Fruit fly (Drosophila melanogaster) whole organism, prepupa: ENCODE results near the gene eIF4EHP.

Experiments
- Blimp-1 ChIP-seq: fragments of 200-800 bp; sonication (Bioruptor generic); optimal IDR thresholded peaks from 3 replicates; lab custom pipeline; 2017; ENCODE audit warnings: missing biosample characterization, missing genetic modification characterization, mild to moderate bottlenecking, moderate library complexity, missing genetic modification reagents
- CG10631 ChIP-seq: fragments of 200-800 bp; sonication (Bioruptor generic); optimal IDR thresholded peaks from 2 replicates; lab custom pipeline; 2016; ENCODE audit warnings: missing biosample characterization, missing genetic modification characterization
- CG10669 ChIP-seq: fragments of 200-800 bp; sonication (Bioruptor generic); optimal IDR thresholded peaks from 3 replicates; lab custom pipeline; 2018; ENCODE audit warnings: missing biosample characterization, mild to moderate bottlenecking, missing genetic modification characterization, moderate library complexity
- CG11294 ChIP-seq: fragments of 200-800 bp; sonication (Bioruptor generic); IDR thresholded peaks from 2 replicates; pipeline ENCODE4 v1.3.6; 2022; ENCODE audit warnings: missing biosample characterization, missing genetic modification characterization
- CG11902 ChIP-seq: fragments of 200-800 bp; sonication (Bioruptor generic); optimal IDR thresholded peaks from 3 replicates; lab custom pipeline; 2016; ENCODE audit warnings: missing biosample characterization, missing genetic modification characterization
- CG15336 ChIP-seq: fragments of 200-800 bp; sonication (Bioruptor generic); IDR thresholded peaks from 2 replicates; pipeline ENCODE4 v1.3.6; 2022; ENCODE audit warnings: missing biosample characterization, missing genetic modification characterization
- CG16779 ChIP-seq: fragments of 200-800 bp; sonication (Bioruptor generic); optimal IDR thresholded peaks from 3 replicates; lab custom pipeline; 2017; ENCODE audit warnings: missing biosample characterization, mild to moderate bottlenecking, missing genetic modification characterization
- CG3032 ChIP-seq: fragments of 200-800 bp; optimal IDR thresholded peaks from 2 replicates; lab custom pipeline; 2019; ENCODE audit warnings: missing biosample characterization, mild to moderate bottlenecking, missing genetic modification characterization, moderate library complexity
- CG31627 ChIP-seq: fragments of 200-800 bp; sonication (Bioruptor generic); optimal IDR thresholded peaks from 3 replicates; lab custom pipeline; 2016; ENCODE audit warnings: missing biosample characterization, missing genetic modification characterization
- CG32006 ChIP-seq: fragments of 200-800 bp; sonication (Bioruptor generic); optimal IDR thresholded peaks from 3 replicates; lab custom pipeline; 2017; ENCODE audit warnings: missing biosample characterization, mild to moderate bottlenecking, missing genetic modification characterization
- CG4318 ChIP-seq: fragments of 200-800 bp; sonication (Bioruptor generic); optimal IDR thresholded peaks from 3 replicates; lab custom pipeline; 2017; ENCODE audit warnings: missing biosample characterization, mild to moderate bottlenecking, missing genetic modification characterization
- CG6163 ChIP-seq: fragments of 200-800 bp; sonication (Bioruptor generic); IDR thresholded peaks from 3 replicates; pipeline ENCODE4 v1.3.6; 2022; ENCODE audit warnings: missing biosample characterization, missing genetic modification characterization
- CG6276 ChIP-seq: fragments of 200-800 bp; sonication (Bioruptor generic); optimal IDR thresholded peaks from 2 replicates; lab custom pipeline; 2017; ENCODE audit warnings: missing biosample characterization, mild to moderate bottlenecking, missing genetic modification characterization
- CG6808 ChIP-seq: fragments of 200-800 bp; sonication (Bioruptor generic); optimal IDR thresholded peaks from 3 replicates; lab custom pipeline; 2017; ENCODE audit warnings: missing biosample characterization, missing genetic modification characterization, mild to moderate bottlenecking, moderate library complexity, missing genetic modification reagents
- CG8119 ChIP-seq: fragments of 200-800 bp; sonication (Bioruptor generic); IDR thresholded peaks from 3 replicates; pipeline ENCODE4 v1.3.6; 2022; ENCODE audit warnings: missing biosample characterization, missing genetic modification characterization
- CG8319 ChIP-seq: fragments of 200-800 bp; sonication (Bioruptor generic); optimal IDR thresholded peaks from 3 replicates; lab custom pipeline; 2016; ENCODE audit warnings: missing biosample characterization, missing genetic modification characterization
- Eip75B ChIP-seq: fragments of 200-800 bp; sonication (Bioruptor generic); optimal IDR thresholded peaks from 3 replicates; lab custom pipeline; 2016; ENCODE audit warnings: missing biosample characterization, missing genetic modification characterization
- Eip78C ChIP-seq: fragments of 200-800 bp; sonication (Bioruptor generic); peaks from one replicate; lab custom pipeline; 2016; ENCODE audit warnings: missing biosample characterization, missing genetic modification characterization
- Ets96B ChIP-seq: fragments of 200-800 bp; optimal IDR thresholded peaks from 2 replicates; lab custom pipeline; 2019; ENCODE audit warnings: missing biosample characterization, mild to moderate bottlenecking, missing genetic modification characterization, moderate library complexity
- Hr38 ChIP-seq: sonication (Bioruptor generic); optimal IDR thresholded peaks from 2 replicates; lab custom pipeline; 2016; ENCODE audit warnings: missing biosample characterization, missing genetic modification characterization
- Hr4 ChIP-seq: fragments of 200-800 bp; sonication (Bioruptor generic); optimal IDR thresholded peaks from 3 replicates; lab custom pipeline; 2016; ENCODE audit warnings: missing biosample characterization, missing genetic modification characterization
- Lpt ChIP-seq: fragments of 200-800 bp; sonication (Bioruptor generic); optimal IDR thresholded peaks from 3 replicates; lab custom pipeline; 2016; ENCODE audit warnings: missing biosample characterization, missing genetic modification characterization
- OdsH ChIP-seq: fragments of 200-800 bp; sonication (Bioruptor generic); optimal IDR thresholded peaks from 3 replicates; lab custom pipeline; 2016; ENCODE audit warnings: missing biosample characterization, missing genetic modification characterization
- Sox102F ChIP-seq: fragments of 200-800 bp; sonication (Bioruptor generic); optimal IDR thresholded peaks from 2 replicates; lab custom pipeline; 2016; ENCODE audit warnings: missing biosample characterization, mild to moderate bottlenecking, missing genetic modification characterization
- Sox14 ChIP-seq: fragments of 200-800 bp; sonication (Bioruptor generic); optimal IDR thresholded peaks from 3 replicates; lab custom pipeline; 2016; ENCODE audit warnings: missing biosample characterization, missing genetic modification characterization
- achi ChIP-seq: fragments of 200-800 bp; sonication (Bioruptor generic); optimal IDR thresholded peaks from 3 replicates; lab custom pipeline; 2016; ENCODE audit warnings: missing biosample characterization, missing genetic modification characterization
- cyc ChIP-seq: fragments of 200-800 bp; sonication (Bioruptor generic); optimal IDR thresholded peaks from 3 replicates; lab custom pipeline; 2016; ENCODE audit warnings: missing biosample characterization, missing genetic modification characterization
- dac ChIP-seq: fragments of 200-800 bp; sonication (Bioruptor generic); optimal IDR thresholded peaks from 2 replicates; lab custom pipeline; 2017; ENCODE audit warnings: missing biosample characterization, mild to moderate bottlenecking, missing genetic modification characterization
- dsx ChIP-seq: fragments of 200-800 bp; optimal IDR thresholded peaks from 3 replicates; lab custom pipeline; 2019; ENCODE audit warnings: missing biosample characterization, mild to moderate bottlenecking, missing genetic modification characterization, moderate library complexity; ENCODE audit not compliant: poor library complexity, severe bottlenecking
- eg ChIP-seq: fragments of 200-800 bp; sonication (Bioruptor generic); IDR thresholded peaks from 3 replicates; pipeline ENCODE4 v1.3.6; 2022; ENCODE audit warnings: missing biosample characterization, missing genetic modification characterization
- esn ChIP-seq: fragments of 200-800 bp; sonication (Bioruptor generic); optimal IDR thresholded peaks from 2 replicates; lab custom pipeline; 2016; ENCODE audit warnings: missing biosample characterization, mild to moderate bottlenecking, missing genetic modification characterization, moderate library complexity
- fkh ChIP-seq: fragments of 200-800 bp; sonication (Bioruptor generic); optimal IDR thresholded peaks from 3 replicates; lab custom pipeline; 2017; ENCODE audit warnings: missing biosample characterization, mild to moderate bottlenecking, missing genetic modification characterization, moderate library complexity
- lz ChIP-seq: fragments of 200-800 bp; sonication (Bioruptor generic); optimal IDR thresholded peaks from 3 replicates; lab custom pipeline; 2016; ENCODE audit warnings: missing biosample characterization, missing genetic modification characterization
- net ChIP-seq: fragments of 200-800 bp; sonication (Bioruptor generic); optimal IDR thresholded peaks from 3 replicates; lab custom pipeline; 2016; ENCODE audit warnings: missing biosample characterization, missing genetic modification characterization
- pdm3 ChIP-seq: fragments of 200-800 bp; sonication (Bioruptor generic); optimal IDR thresholded peaks from 3 replicates; lab custom pipeline; 2016; ENCODE audit warnings: missing biosample characterization, missing genetic modification characterization
- salr ChIP-seq, 2 experiments: fragments of 200-800 bp; sonication (Bioruptor generic); optimal IDR thresholded peaks; 3 replicates each; lab custom pipeline; 2016 to 2018; ENCODE audit warnings: missing biosample characterization in 2 of 2, missing genetic modification characterization in 2 of 2, mild to moderate bottlenecking in 1 of 2
- spab ChIP-seq: fragments of 200-800 bp; sonication (Bioruptor generic); optimal IDR thresholded peaks from 2 replicates; lab custom pipeline; 2017; ENCODE audit warnings: missing biosample characterization, mild to moderate bottlenecking, missing genetic modification characterization, missing genetic modification reagents
- svp ChIP-seq: fragments of 200-800 bp; sonication (Bioruptor generic); peaks from one replicate; lab custom pipeline; 2016; ENCODE audit warnings: missing biosample characterization, missing genetic modification characterization
- topi ChIP-seq: fragments of 200-800 bp; sonication (Bioruptor generic); optimal IDR thresholded peaks from 3 replicates; lab custom pipeline; 2016; ENCODE audit warnings: missing biosample characterization, missing genetic modification characterization
- vri ChIP-seq: fragments of 200-800 bp; sonication (Bioruptor generic); optimal IDR thresholded peaks from 3 replicates; lab custom pipeline; 2016; ENCODE audit warnings: missing biosample characterization, mild to moderate bottlenecking, missing genetic modification characterization

eIF4EHP gene

dm6 chr3R:24073703-24074102 lies 35.1 kb downstream of the eIF4EHP start:
- TF ChIP-seq net (GFP tag; lab: Kevin White, UChicago) (no peak), Eip75B (GFP tag; lab: Kevin White, UChicago) (peak; percentile 12), CG8119 (GFP tag; lab: Robert Waterston, UW) (0 out of 3 replicates have a peak, but pooled peaks have one; percentile 32), Eip78C (peak; percentile 55), Hr4 (peak; percentile 12), CG16779 (tag; lab: Kevin White, UChicago) (no peak), CG6808 (peak; percentile 6), Blimp-1 (GFP tag; lab: Kevin White, UChicago) (no peak), OdsH (GFP tag; lab: Kevin White, UChicago) (peak; percentile 14), Ets96B (tag; lab: Kevin White, UChicago) (peak; percentile 6), Hr38 (GFP tag; lab: Kevin White, UChicago) (no peak), pdm3 (peak; percentile 6), salr (GFP tag; optimal IDR thresholded peaks at IDR 0.05; lab: Kevin White, UChicago) (peak in 1 of 2 experiments; percentile 10), CG4318 (GFP tag; lab: Kevin White, UChicago) (no peak), CG10631 (GFP tag; lab: Kevin White, UChicago) (peak; percentile 37), spab (GFP tag; lab: Kevin White, UChicago) (peak; percentile 16), CG31627 (GFP tag; lab: Kevin White, UChicago) (no peak), CG10669 (GFP tag; lab: Kevin White, UChicago) (peak; percentile 25)

- TF ChIP-seq CG8119 (GFP tag; lab: Robert Waterston, UW) (no peak), esn (GFP tag; lab: Kevin White, UChicago) (no peak), CG6163 (GFP tag; lab: Robert Waterston, UW) (no peak), CG11902 (GFP tag; lab: Kevin White, UChicago) (no peak), CG8319 (GFP tag; lab: Kevin White, UChicago) (no peak), CG16779 (tag; lab: Kevin White, UChicago) (no peak), CG32006 (GFP tag; lab: Kevin White, UChicago) (no peak), cyc (GFP tag; lab: Kevin White, UChicago) (no peak), vri (GFP tag; lab: Kevin White, UChicago) (no peak), CG3032 (no peak), CG15336 (GFP tag; lab: Robert Waterston, UW) (no peak), Ets96B (tag; lab: Kevin White, UChicago) (no peak), spab (GFP tag; lab: Kevin White, UChicago) (no peak), CG31627 (GFP tag; lab: Kevin White, UChicago) (no peak)
These were observed 38.8 kb downstream of the eIF4EHP start for dm6 chr3R:24069965-24070364.

dm6 chr3R:24068830-24069229 lies 39.9 kb downstream of the eIF4EHP start:
- TF ChIP-seq salr (GFP tag; optimal IDR thresholded peaks at IDR 0.05; lab: Kevin White, UChicago) (no peak), eg (no peak), CG15336 (GFP tag; lab: Robert Waterston, UW) (no peak), CG6808 (no peak), CG11294 (GFP tag; lab: Robert Waterston, UW) (no peak), dsx (no peak), CG16779 (tag; lab: Kevin White, UChicago) (no peak), dac (no peak), CG8319 (GFP tag; lab: Kevin White, UChicago) (no peak), Sox14 (GFP tag; lab: Kevin White, UChicago) (no peak), Hr38 (GFP tag; lab: Kevin White, UChicago) (no peak)

dm6 chr3R:24065718-24066117 lies 43.0 kb downstream of the eIF4EHP start:
- TF ChIP-seq lz (GFP tag; lab: Kevin White, UChicago): no peak
- no peak for TF ChIP-seq fkh (GFP tag; lab: Kevin White, UChicago)
- TF ChIP-seq CG6808: no peak
- TF ChIP-seq Sox102F (GFP tag; lab: Kevin White, UChicago): no peak
- no peak for TF ChIP-seq Lpt (GFP tag; lab: Kevin White, UChicago)
- TF ChIP-seq topi: no peak
- TF ChIP-seq svp (GFP tag; lab: Kevin White, UChicago): no peak
- no peak for TF ChIP-seq achi (GFP tag; lab: Kevin White, UChicago)
- no peak for TF ChIP-seq Blimp-1 (GFP tag; lab: Kevin White, UChicago)
- TF ChIP-seq vri (GFP tag; lab: Kevin White, UChicago): no peak
- TF ChIP-seq CG6276 (GFP tag; lab: Kevin White, UChicago): no peak
- no peak for TF ChIP-seq CG3032
- TF ChIP-seq Sox14 (GFP tag; lab: Kevin White, UChicago): no peak
- no peak for TF ChIP-seq CG6163 (GFP tag; lab: Robert Waterston, UW)
